Fruit fly (Drosophila melanogaster): ENCODE results near the gene Ser12.

The Ser12 gene

DNA sequence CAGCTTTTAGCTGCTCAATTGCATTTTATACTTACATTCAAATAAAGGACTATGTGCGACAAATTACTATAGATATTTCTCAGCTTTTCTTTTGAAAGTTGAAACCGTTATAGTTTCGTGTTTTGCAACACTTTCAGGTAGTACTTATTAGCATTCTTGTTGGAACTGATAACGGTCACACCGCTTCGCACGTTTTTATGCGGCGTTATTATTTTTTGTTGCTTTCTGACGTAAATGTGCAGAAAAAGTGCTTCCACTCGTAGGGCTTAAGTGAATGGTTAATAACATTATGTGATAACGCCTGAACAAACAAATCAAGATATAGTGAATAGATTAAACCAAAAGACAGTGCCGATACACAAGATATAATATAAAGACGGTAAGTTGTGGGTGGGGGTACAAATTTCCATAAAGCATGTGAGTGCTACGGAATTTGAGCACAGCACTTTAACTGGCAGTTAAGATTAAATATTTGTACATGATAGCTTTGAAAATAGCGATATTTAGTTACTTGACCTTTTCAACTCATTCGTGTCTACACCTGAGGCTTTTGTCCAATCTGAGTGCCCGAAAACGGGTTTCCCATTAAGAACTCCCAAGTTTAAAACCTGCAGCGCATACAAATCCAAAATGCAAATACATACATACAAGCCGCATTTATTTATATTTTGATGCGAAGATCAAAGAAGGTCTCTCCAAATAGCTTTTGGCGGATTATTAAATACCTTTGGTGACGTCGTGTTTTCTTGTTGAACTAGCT, 30.3 kb downstream of the Ser12 start, which contains the start of gene papi:
papi (plus strand) TSS at position 176 of the 760 bp plus-strand sequence.
- TF ChIP-seq CG14655 (GFP tag; optimal IDR thresholded peaks at IDR 0.05) = no peak
- TF ChIP-seq Ets98B (GFP tag; IDR thresholded peaks at IDR 0.05) = no peak
- TF ChIP-seq Pif1B (GFP tag; optimal IDR thresholded peaks at IDR 0.05) = no peak
- TF ChIP-seq Snoo (tag; optimal IDR thresholded peaks at IDR 0.05) = no peak
- no peak for TF ChIP-seq Pif1A (GFP tag; optimal IDR thresholded peaks at IDR 0.05)

dm6 chr2L:2217067-2217684, 33.9 kb downstream of the Ser12 start, which contains the start of the genes CG15386, CG42371 and mio:
TSS of gene CG15386 (minus strand) at chr2L:2217246.
TSS of gene CG42371 (minus strand) at chr2L:2217246.
TSS of gene mio (plus strand) at chr2L:2217290.
- TF ChIP-seq Ets98B (GFP tag; IDR thresholded peaks at IDR 0.05) = no peak; the same call in 1 of the 2 replicates
- no peak for TF ChIP-seq Pif1B (GFP tag; optimal IDR thresholded peaks at IDR 0.05)
- TF ChIP-seq CG8301 (tag; optimal IDR thresholded peaks at IDR 0.05) = no peak
- no peak for TF ChIP-seq CG14655 (GFP tag; optimal IDR thresholded peaks at IDR 0.05)
- TF ChIP-seq CG13204 (GFP tag; optimal IDR thresholded peaks at IDR 0.05) = no peak
- peak; percentile 53; the same call in 2 of the 3 replicates for TF ChIP-seq CG4496 (GFP tag; IDR thresholded peaks at IDR 0.05)
- no peak for TF ChIP-seq CG10348 (GFP tag; IDR thresholded peaks at IDR 0.05)
- TF ChIP-seq CG15710 (tag; optimal IDR thresholded peaks at IDR 0.05) = peak; percentile 12
- no peak for TF ChIP-seq CG32121 (GFP tag; IDR thresholded peaks at IDR 0.05)
- TF ChIP-seq rn (GFP tag; IDR thresholded peaks at IDR 0.05) = no peak
- TF ChIP-seq fd96Ca (GFP tag; IDR thresholded peaks at IDR 0.05) = no peak
- no peak for TF ChIP-seq D1 (tag; optimal IDR thresholded peaks at IDR 0.05)
- TF ChIP-seq CG8159 (tag; optimal IDR thresholded peaks at IDR 0.05) = no peak
- TF ChIP-seq gl (tag; optimal IDR thresholded peaks at IDR 0.05) = peak; percentile 29
- TF ChIP-seq EcR (GFP tag; optimal IDR thresholded peaks at IDR 0.05) = peak; percentile 14
- TF ChIP-seq Snoo (tag; optimal IDR thresholded peaks at IDR 0.05) = peak; percentile 18
- 0 out of 2 replicates have a peak, but pooled peaks have one; percentile 24 for TF ChIP-seq CG12605 (GFP tag; IDR thresholded peaks at IDR 0.05)
- TF ChIP-seq CG34367 (tag; optimal IDR thresholded peaks at IDR 0.05) = no peak
- no peak for TF ChIP-seq CG9948 (tag; optimal IDR thresholded peaks at IDR 0.05)

- TF ChIP-seq Pif1B (GFP tag; optimal IDR thresholded peaks at IDR 0.05) = no peak
- TF ChIP-seq CG10348 (GFP tag; IDR thresholded peaks at IDR 0.05) = no peak
- no peak for TF ChIP-seq Pif1A (GFP tag; optimal IDR thresholded peaks at IDR 0.05)
- no peak for TF ChIP-seq Snoo (tag; optimal IDR thresholded peaks at IDR 0.05)
- TF ChIP-seq CG12605 (GFP tag; IDR thresholded peaks at IDR 0.05) = no peak
- TF ChIP-seq CG4496 (GFP tag; IDR thresholded peaks at IDR 0.05) = no peak
- TF ChIP-seq CG32121 (GFP tag; IDR thresholded peaks at IDR 0.05) = no peak
- TF ChIP-seq CG34367 (tag; optimal IDR thresholded peaks at IDR 0.05) = no peak
- TF ChIP-seq EcR (GFP tag; optimal IDR thresholded peaks at IDR 0.05) = no peak
- no peak for TF ChIP-seq rn (GFP tag; IDR thresholded peaks at IDR 0.05)
- TF ChIP-seq CG9948 (tag; optimal IDR thresholded peaks at IDR 0.05) = no peak
- TF ChIP-seq CG14655 (GFP tag; optimal IDR thresholded peaks at IDR 0.05) = no peak
- no peak for TF ChIP-seq fd96Ca (GFP tag; IDR thresholded peaks at IDR 0.05)
- no peak; the same call in 1 of the 2 replicates for TF ChIP-seq Ets98B (GFP tag; IDR thresholded peaks at IDR 0.05)
- no peak for TF ChIP-seq CG15710 (tag; optimal IDR thresholded peaks at IDR 0.05)
- TF ChIP-seq D1 (tag; optimal IDR thresholded peaks at IDR 0.05) = no peak
- no peak for TF ChIP-seq CG17806 (tag; optimal IDR thresholded peaks at IDR 0.05)
- TF ChIP-seq gl (tag; optimal IDR thresholded peaks at IDR 0.05) = no peak
- no peak for TF ChIP-seq CG13204 (GFP tag; optimal IDR thresholded peaks at IDR 0.05)
These were observed 35.0 kb downstream of the Ser12 start, which contains the start of gene daed for dm6 chr2L:2216065-2216464. TSS of gene daed (minus strand) at chr2L:2216311.

DNA sequence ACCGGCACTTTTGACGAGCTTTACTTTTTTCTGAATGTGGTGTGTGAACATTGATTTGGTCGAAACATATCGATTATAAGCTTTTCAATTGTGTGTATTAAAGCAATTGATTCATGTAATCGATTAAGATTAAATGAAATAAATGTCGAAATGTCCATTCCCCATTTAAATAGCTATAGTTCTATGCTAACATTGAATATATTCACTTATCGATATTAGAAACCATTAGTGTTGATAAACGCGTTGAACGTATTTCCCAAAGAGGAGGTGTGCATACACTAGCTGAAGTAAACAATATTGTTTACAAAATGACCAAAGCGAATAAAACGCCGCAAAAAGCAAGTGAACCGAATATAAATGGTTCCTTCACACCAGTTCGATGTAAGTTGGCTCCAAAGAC, 37.1 kb downstream of the Ser12 start, which contains the start of the genes Uch and CG34174:
Uch (minus strand) TSS at position 208 of the 400 bp plus-strand sequence.
CG34174 (plus strand) TSS at position 263 of the 400 bp plus-strand sequence.
- TF ChIP-seq CG15710 (tag; optimal IDR thresholded peaks at IDR 0.05) (peak; percentile 67), CG14655 (GFP tag; optimal IDR thresholded peaks at IDR 0.05) (no peak), D1 (tag; optimal IDR thresholded peaks at IDR 0.05) (no peak), Snoo (tag; optimal IDR thresholded peaks at IDR 0.05) (peak; percentile 15)

DNA sequence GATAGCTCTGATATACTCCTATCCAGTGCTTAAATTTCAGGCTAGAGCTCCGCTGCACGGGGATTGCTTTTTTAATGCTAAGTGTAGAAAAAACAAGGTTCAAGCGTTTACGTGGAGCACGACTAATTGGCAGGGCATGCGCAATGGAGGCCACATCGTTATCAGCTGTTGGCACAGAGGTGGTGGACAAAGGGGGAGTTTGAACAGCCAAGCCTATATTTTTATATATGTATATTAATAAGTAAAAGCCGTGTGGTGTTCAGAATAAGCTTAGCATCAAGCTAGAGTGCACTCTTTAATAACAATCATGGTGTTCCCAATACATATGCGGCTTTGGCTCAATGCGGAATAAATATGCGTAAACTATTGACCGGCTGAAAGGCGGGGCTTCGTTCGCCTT, 38.6 kb downstream of the Ser12 start, which contains the start of gene CG15385:
CG15385 (minus strand) TSS at position 94 of the 400 bp plus-strand sequence.
- TF ChIP-seq Snoo (tag; optimal IDR thresholded peaks at IDR 0.05) (no peak), EcR (GFP tag; optimal IDR thresholded peaks at IDR 0.05) (no peak), CG32121 (GFP tag; IDR thresholded peaks at IDR 0.05) (no peak), Pif1A (GFP tag; optimal IDR thresholded peaks at IDR 0.05) (no peak), CG8301 (tag; optimal IDR thresholded peaks at IDR 0.05) (no peak), fd96Ca (GFP tag; IDR thresholded peaks at IDR 0.05) (no peak), rn (GFP tag; IDR thresholded peaks at IDR 0.05) (no peak), gl (tag; optimal IDR thresholded peaks at IDR 0.05) (no peak), D1 (tag; optimal IDR thresholded peaks at IDR 0.05) (no peak)

DNA sequence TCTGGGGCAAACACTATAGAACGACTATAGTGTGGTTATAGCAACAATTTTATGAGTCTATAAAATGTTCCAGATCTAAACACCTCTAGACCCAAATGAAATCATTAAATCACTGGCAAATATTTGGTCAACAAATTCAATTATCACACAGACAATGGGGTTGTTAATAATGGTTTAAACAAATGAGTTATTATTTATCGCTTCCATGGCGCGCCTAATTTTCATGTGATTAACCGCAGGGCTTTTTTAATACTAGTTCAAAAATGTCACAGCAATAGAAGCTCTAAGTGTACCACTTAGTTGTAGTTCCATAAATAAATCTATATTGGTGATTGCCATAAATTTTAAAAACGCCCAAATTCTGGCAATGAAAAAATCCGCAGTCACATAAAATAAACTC, 42.1 kb downstream of the Ser12 start, which contains the start of gene CG33124:
CG33124 (minus strand) TSS at position 101 of the 400 bp plus-strand sequence.
- TF ChIP-seq CG10348 (GFP tag; IDR thresholded peaks at IDR 0.05) = no peak
- no peak for TF ChIP-seq CG32121 (GFP tag; IDR thresholded peaks at IDR 0.05)
- no peak for TF ChIP-seq CG14655 (GFP tag; optimal IDR thresholded peaks at IDR 0.05)

Data from whole organism, pupa.